Worm (Caenorhabditis elegans) whole organism, L4 larva: ENCODE measurements around the gene prcc-1.

Experiments
- aly-2 ChIP-seq: sonication (generic microtip); optimal IDR thresholded peaks from 2 replicates; lab custom pipeline; 2018; ENCODE audit warnings: missing biosample characterization, missing genetic modification characterization
- dpl-1 ChIP-seq: fragments of 150-350 bp; optimal IDR thresholded peaks from 2 replicates; lab custom pipeline; 2014; ENCODE audit warnings: missing biosample characterization, missing genetic modification reagents, missing genetic modification characterization
- egl-27 ChIP-seq: sonication (generic microtip); optimal IDR thresholded peaks from 3 replicates; lab custom pipeline; 2017; ENCODE audit warnings: missing biosample characterization, missing genetic modification reagents, missing genetic modification characterization
- fkh-10 ChIP-seq: fragments of 150-350 bp; optimal IDR thresholded peaks from 2 replicates; lab custom pipeline; 2014; ENCODE audit warnings: missing biosample characterization, missing genetic modification reagents, missing genetic modification characterization
- hmg-1.1 ChIP-seq: fragments of 200-800 bp; sonication (Bioruptor generic); IDR thresholded peaks from 2 replicates; pipeline ENCODE4 v1.3.6; 2022; ENCODE audit warnings: missing genetic modification reagents, missing genetic modification characterization, missing compliant biosample characterization
- nhr-237 ChIP-seq: sonication (generic microtip); optimal IDR thresholded peaks from 2 replicates; lab custom pipeline; 2017; ENCODE audit warnings: missing biosample characterization, missing genetic modification characterization
- nhr-28 ChIP-seq: fragments of 150-350 bp; optimal IDR thresholded peaks from 2 replicates; lab custom pipeline; 2014; ENCODE audit warnings: missing biosample characterization, missing genetic modification characterization
- unc-62 ChIP-seq, 3 experiments: fragments of 150-350 bp in 1 of 3; sonication (generic microtip); optimal IDR thresholded peaks in 2 of 3; peaks in 1 of 3; 1 replicate in 1 of 3; 2 replicates in 2 of 3; lab custom pipeline; 2014 to 2017; ENCODE audit warnings: missing biosample characterization in 3 of 3, missing genetic modification characterization in 3 of 3, missing genetic modification reagents in 3 of 3, missing genotype in 1 of 3
- ztf-7 ChIP-seq: fragments of 150-350 bp; optimal IDR thresholded peaks from 2 replicates; lab custom pipeline; 2014; ENCODE audit warnings: missing biosample characterization, missing genetic modification characterization

DNA sequence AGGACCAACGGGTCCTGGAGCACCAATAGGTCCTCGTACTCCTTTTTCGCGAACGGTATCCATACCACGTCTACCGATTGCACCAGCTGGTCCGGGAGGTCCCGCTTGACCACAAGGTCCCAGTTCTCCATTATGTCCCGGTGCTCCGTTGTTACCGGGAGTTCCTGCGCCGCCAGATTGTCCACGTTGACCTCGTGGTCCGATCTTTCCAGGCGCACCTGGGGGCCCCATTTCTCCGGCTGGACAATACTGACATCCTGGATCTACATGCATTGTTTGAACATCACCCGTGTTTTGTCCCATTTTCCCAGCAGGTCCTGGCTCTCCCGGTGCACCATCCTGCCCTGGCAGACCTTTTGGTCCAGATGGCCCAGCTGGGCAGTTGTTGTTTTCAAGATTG lies 27.6 kb downstream of the prcc-1 start:
- no peak for TF ChIP-seq nhr-28 (tag; lab: Kevin White, UChicago)
- no peak for TF ChIP-seq unc-62 (GFP tag; optimal IDR thresholded peaks at IDR 0.05 in 1 of 2; lab: Kevin White, UChicago)
- no peak for TF ChIP-seq unc-62 (tag; optimal IDR thresholded peaks at IDR 0.05; lab: Kevin White, UChicago)
- TF ChIP-seq dpl-1 (GFP tag; lab: Kevin White, UChicago), result no peak
- no peak for TF ChIP-seq aly-2 (tag; lab: Kevin White, UChicago)
- TF ChIP-seq egl-27 (tag; lab: Kevin White, UChicago), result no peak
- no peak for TF ChIP-seq ztf-7 (tag; lab: Kevin White, UChicago)
- TF ChIP-seq hmg-1.1 (GFP tag; lab: Robert Waterston, UW), result no peak
- TF ChIP-seq fkh-10 (GFP tag; lab: Kevin White, UChicago), result no peak
- TF ChIP-seq nhr-237 (tag; lab: Kevin White, UChicago), result no peak
